Worm (Caenorhabditis elegans) whole organism, L1 larva: ENCODE measurements around the gene mps-2.

Source experiments
- C04F5.9 ChIP-seq: sonication (generic microtip); optimal IDR thresholded peaks from 2 replicates; lab custom pipeline; 2016; ENCODE audit warnings: missing genetic modification characterization, missing compliant biosample characterization
- C16A3.4 ChIP-seq: fragments of 150-350 bp; optimal IDR thresholded peaks from 2 replicates; lab custom pipeline; 2014; ENCODE audit warnings: missing biosample characterization, missing genetic modification characterization
- C34B4.2 ChIP-seq: sonication (generic microtip); optimal IDR thresholded peaks from 2 replicates; lab custom pipeline; 2017; ENCODE audit warnings: mild to moderate bottlenecking, missing genetic modification characterization, missing compliant biosample characterization
- alr-1 ChIP-seq: fragments of 200-800 bp; sonication (Bioruptor generic); optimal IDR thresholded peaks from 2 replicates; lab custom pipeline; 2018; ENCODE audit warnings: borderline replicate concordance, mild to moderate bottlenecking, missing genetic modification characterization, missing compliant biosample characterization
- blmp-1 ChIP-seq: fragments of 150-350 bp; optimal IDR thresholded peaks from 2 replicates; lab custom pipeline; 2014; ENCODE audit warnings: missing biosample characterization, missing genetic modification characterization
- ceh-8 ChIP-seq: fragments of 200-800 bp; sonication (Bioruptor generic); optimal IDR thresholded peaks from 2 replicates; lab custom pipeline; 2018; ENCODE audit warnings: mild to moderate bottlenecking, missing genetic modification characterization, moderate library complexity, missing compliant biosample characterization
- ceh-82 ChIP-seq, 3 experiments: fragments of 150-350 bp in 1 of 3; sonication (generic microtip) in 2 of 3; optimal IDR thresholded peaks; 2 replicates each; lab custom pipeline; 2014 to 2017; ENCODE audit warnings: missing biosample characterization in 3 of 3, missing genetic modification characterization in 3 of 3
- ceh-90 ChIP-seq: sonication (generic microtip); optimal IDR thresholded peaks from 2 replicates; lab custom pipeline; 2016; ENCODE audit warnings: missing genetic modification characterization, missing compliant biosample characterization
- dpl-1 ChIP-seq, 3 experiments: fragments of 150-350 bp in 2 of 3; sonication (generic microtip) in 1 of 3; optimal IDR thresholded peaks; 2 replicates each; lab custom pipeline; 2014 to 2017; ENCODE audit warnings: missing biosample characterization in 3 of 3, missing genetic modification characterization in 3 of 3, missing genetic modification reagents in 3 of 3
- dsc-1 ChIP-seq: sonication (generic microtip); optimal IDR thresholded peaks from 2 replicates; lab custom pipeline; 2016; ENCODE audit warnings: mild to moderate bottlenecking, missing genetic modification characterization, missing compliant biosample characterization
- efl-1 ChIP-seq, 4 experiments: fragments of 150-350 bp; optimal IDR thresholded peaks in 3 of 4; peaks in 1 of 4; 1 replicate in 1 of 4; 2 replicates in 3 of 4; lab custom pipeline; 2014; ENCODE audit warnings: missing biosample characterization in 2 of 4, missing genetic modification characterization in 2 of 4, missing genetic modification reagents in 2 of 4
- efl-3 ChIP-seq: fragments of 200-800 bp; sonication (Bioruptor generic); optimal IDR thresholded peaks from 2 replicates; lab custom pipeline; 2018; ENCODE audit warnings: mild to moderate bottlenecking, missing genetic modification characterization, missing compliant biosample characterization
- elt-2 ChIP-seq: sonication (generic microtip); optimal IDR thresholded peaks from 2 replicates; lab custom pipeline; 2016; ENCODE audit warnings: missing genetic modification characterization, mild to moderate bottlenecking, inconsistent platforms, missing compliant biosample characterization, missing genetic modification reagents
- elt-3 ChIP-seq, 6 experiments: fragments of 150-350 bp in 1 of 6; sonication (generic microtip); optimal IDR thresholded peaks; 2 replicates each; lab custom pipeline; 2017 to 2018; ENCODE audit warnings: missing biosample characterization in 6 of 6, missing genetic modification characterization in 6 of 6, inconsistent platforms in 1 of 6
- fkh-8 ChIP-seq: sonication (generic microtip); optimal IDR thresholded peaks from 2 replicates; lab custom pipeline; 2016; ENCODE audit warnings: mild to moderate bottlenecking, missing genetic modification characterization, missing compliant biosample characterization
- hpl-2 ChIP-seq: fragments of 150-350 bp; optimal IDR thresholded peaks from 2 replicates; lab custom pipeline; 2014; ENCODE audit warnings: missing biosample characterization, missing genetic modification reagents, missing genetic modification characterization
- jun-1 ChIP-seq: fragments of 150-350 bp; optimal IDR thresholded peaks from 2 replicates; lab custom pipeline; 2014; ENCODE audit warnings: missing biosample characterization, missing genetic modification reagents, missing genetic modification characterization
- lir-3 ChIP-seq: sonication (generic microtip); optimal IDR thresholded peaks from 2 replicates; lab custom pipeline; 2016; ENCODE audit warnings: mild to moderate bottlenecking, missing genetic modification characterization, moderate library complexity, missing compliant biosample characterization; ENCODE audit not compliant: poor library complexity
- mef-2 ChIP-seq: fragments of 150-350 bp; optimal IDR thresholded peaks from 2 replicates; lab custom pipeline; 2014; ENCODE audit warnings: missing biosample characterization, missing genetic modification characterization
- nhr-11 ChIP-seq: fragments of 150-350 bp; optimal IDR thresholded peaks from 2 replicates; lab custom pipeline; 2014; ENCODE audit warnings: missing biosample characterization, missing genetic modification characterization
- nhr-20 ChIP-seq: sonication (generic microtip); optimal IDR thresholded peaks from 2 replicates; lab custom pipeline; 2016; ENCODE audit warnings: mild to moderate bottlenecking, missing genetic modification characterization, missing compliant biosample characterization
- nhr-237 ChIP-seq: fragments of 150-350 bp; optimal IDR thresholded peaks from 2 replicates; lab custom pipeline; 2014; ENCODE audit warnings: missing biosample characterization, missing genetic modification characterization
- nhr-47 ChIP-seq: sonication (generic microtip); optimal IDR thresholded peaks from 2 replicates; lab custom pipeline; 2016; ENCODE audit warnings: mild to moderate bottlenecking, missing genetic modification characterization, moderate library complexity, missing compliant biosample characterization
- nhr-77 ChIP-seq: fragments of 150-350 bp; optimal IDR thresholded peaks from 2 replicates; lab custom pipeline; 2014; ENCODE audit warnings: missing biosample characterization, missing genetic modification characterization
- nhr-85 ChIP-seq: sonication (generic microtip); peaks from one replicate; lab custom pipeline; 2016; ENCODE audit warnings: missing genetic modification characterization, inconsistent platforms, missing compliant biosample characterization
- pag-3 ChIP-seq: sonication (generic microtip); optimal IDR thresholded peaks from 2 replicates; lab custom pipeline; 2017; ENCODE audit warnings: missing genetic modification characterization, mild to moderate bottlenecking, missing compliant biosample characterization, antibody characterized with exemption, borderline replicate concordance; ENCODE audit not compliant: insufficient read depth
- pax-3 ChIP-seq: fragments of 200-800 bp; sonication (Bioruptor generic); optimal IDR thresholded peaks from 2 replicates; lab custom pipeline; 2018; ENCODE audit warnings: mild to moderate bottlenecking, missing genetic modification characterization, moderate library complexity, missing compliant biosample characterization
- pqm-1 ChIP-seq: sonication (generic microtip); optimal IDR thresholded peaks from 3 replicates; lab custom pipeline; 2017; ENCODE audit warnings: missing biosample characterization, missing genetic modification characterization
- snpc-4 ChIP-seq: fragments of 150-350 bp; optimal IDR thresholded peaks from 2 replicates; lab custom pipeline; 2014; ENCODE audit warnings: missing biosample characterization, missing genetic modification characterization
- sox-4 ChIP-seq: sonication (generic microtip); optimal IDR thresholded peaks from 2 replicates; lab custom pipeline; 2016; ENCODE audit warnings: missing genetic modification characterization, missing compliant biosample characterization
- sptf-1 ChIP-seq: fragments of 150-350 bp; optimal IDR thresholded peaks from 2 replicates; lab custom pipeline; 2014; ENCODE audit warnings: missing biosample characterization, missing genetic modification characterization
- sup-37 ChIP-seq: fragments of 200-800 bp; sonication (Bioruptor generic); optimal IDR thresholded peaks from 2 replicates; lab custom pipeline; 2018; ENCODE audit warnings: mild to moderate bottlenecking, missing genetic modification characterization, missing compliant biosample characterization
- swsn-7 ChIP-seq: sonication (generic microtip); optimal IDR thresholded peaks from 2 replicates; lab custom pipeline; 2016; ENCODE audit warnings: missing genetic modification characterization, missing compliant biosample characterization
- tlp-1 ChIP-seq: fragments of 150-350 bp; optimal IDR thresholded peaks from 2 replicates; lab custom pipeline; 2014; ENCODE audit warnings: missing biosample characterization, missing genetic modification characterization
- unc-62 ChIP-seq: fragments of 150-350 bp; optimal IDR thresholded peaks from 2 replicates; lab custom pipeline; 2014; ENCODE audit warnings: missing biosample characterization, missing genetic modification reagents, missing genetic modification characterization
- unc-86 ChIP-seq: sonication (generic microtip); optimal IDR thresholded peaks from 2 replicates; lab custom pipeline; 2016; ENCODE audit warnings: missing genetic modification characterization, missing compliant biosample characterization
- zag-1 ChIP-seq: fragments of 150-350 bp; optimal IDR thresholded peaks from 2 replicates; lab custom pipeline; 2014; ENCODE audit warnings: missing biosample characterization, missing genetic modification characterization
- zip-4 ChIP-seq: fragments of 200-800 bp; sonication (Bioruptor generic); optimal IDR thresholded peaks from 2 replicates; lab custom pipeline; 2018; ENCODE audit warnings: mild to moderate bottlenecking, missing genetic modification characterization, moderate library complexity, missing compliant biosample characterization
- ztf-11 ChIP-seq, 2 experiments: sonication (generic microtip); optimal IDR thresholded peaks; 2 replicates each; lab custom pipeline; 2016 to 2017; ENCODE audit warnings: missing genetic modification characterization in 2 of 2, missing biosample characterization in 1 of 2, missing compliant biosample characterization in 1 of 2

mps-2 gene

DNA sequence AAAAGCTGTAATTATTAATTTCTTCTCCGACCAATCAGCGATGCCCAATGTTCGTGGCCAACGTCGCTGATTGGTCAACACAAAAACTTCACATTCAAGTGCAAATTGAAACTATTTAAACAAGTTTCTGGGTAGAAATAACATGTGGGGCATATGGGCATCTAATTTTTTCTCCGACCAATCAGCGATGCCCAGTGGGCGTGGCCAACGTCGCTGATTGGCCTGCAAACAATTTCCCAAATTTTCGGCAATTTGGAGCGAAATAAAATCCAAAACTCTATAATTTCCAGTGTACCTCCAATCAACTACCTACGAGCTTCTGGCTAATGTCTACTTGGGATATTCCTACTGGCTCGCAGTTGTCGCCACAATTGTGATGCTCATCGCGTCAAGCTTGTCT lies 29.3 kb upstream of the mps-2 start:
- TF ChIP-seq mef-2 (tag; lab: Kevin White, UChicago) (no peak), ztf-11 (tag; optimal IDR thresholded peaks at IDR 0.05; lab: Kevin White, UChicago) (no peak), elt-2 (tag; lab: Kevin White, UChicago) (no peak), sup-37 (GFP tag; lab: Kevin White, UChicago) (no peak), unc-62 (GFP tag; lab: Kevin White, UChicago) (no peak)

DNA sequence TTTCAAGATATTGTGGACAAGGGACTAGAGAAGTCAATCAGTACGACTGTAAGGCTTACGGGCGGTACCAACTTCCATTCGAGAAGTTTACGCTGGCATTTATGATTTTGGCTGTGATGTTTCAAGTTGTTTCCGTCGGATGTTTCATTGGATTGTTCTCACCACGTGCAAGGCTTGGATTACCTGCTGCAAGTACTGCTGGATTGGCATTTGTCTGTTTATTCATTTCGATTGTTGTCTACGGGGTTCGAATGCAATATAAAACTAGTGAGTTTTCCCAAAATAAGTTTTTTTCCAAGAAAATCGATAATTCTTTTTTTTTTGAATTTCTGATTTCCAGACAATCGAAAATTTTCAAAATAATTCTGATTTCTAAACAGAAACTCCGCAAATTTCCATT lies 28.7 kb upstream of the mps-2 start:
- no peak for TF ChIP-seq nhr-77 (tag; lab: Kevin White, UChicago)
- TF ChIP-seq lir-3 (tag; lab: Kevin White, UChicago) = no peak
- TF ChIP-seq nhr-237 = no peak
- TF ChIP-seq swsn-7 (tag; lab: Kevin White, UChicago) = no peak
- no peak for TF ChIP-seq ceh-90 (tag; lab: Kevin White, UChicago)
- TF ChIP-seq nhr-47 (tag; lab: Kevin White, UChicago) = no peak
- no peak for TF ChIP-seq efl-1 (optimal IDR thresholded peaks at IDR 0.05; lab: Kevin White, UChicago)
- peak in 1 of 2 experiments; percentile 28 for TF ChIP-seq efl-1 (GFP tag; optimal IDR thresholded peaks at IDR 0.05 in 1 of 2; lab: Kevin White, UChicago)
- TF ChIP-seq, all 84 proteins: peak for 1

DNA sequence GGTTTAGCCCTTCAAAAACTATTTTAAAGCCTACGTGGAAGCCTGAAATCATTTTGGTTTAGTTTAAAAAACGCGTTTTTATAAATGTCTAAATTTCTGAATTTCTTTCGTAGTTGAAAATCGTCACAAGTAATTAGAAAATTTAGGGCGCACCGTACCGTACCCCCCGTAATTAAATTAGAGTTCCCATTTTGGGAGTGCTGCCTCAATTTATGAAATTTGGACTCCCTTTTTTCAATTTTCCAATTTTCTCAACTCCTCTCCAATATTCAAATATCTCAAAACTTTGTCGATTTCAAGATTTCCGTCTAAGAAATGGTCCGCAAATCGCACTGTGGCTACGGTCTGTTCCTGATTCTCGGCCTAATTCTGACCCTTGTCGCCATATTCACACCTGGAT lies 28.2 kb upstream of the mps-2 start, which contains the start of gene clc-31:
TSS of gene clc-31 (plus strand) at position 301 of the 400 bp plus-strand sequence.
- TF ChIP-seq ceh-8 (GFP tag; lab: Kevin White, UChicago) (peak; percentile 87), unc-86 (tag; lab: Kevin White, UChicago) (no peak)

DNA sequence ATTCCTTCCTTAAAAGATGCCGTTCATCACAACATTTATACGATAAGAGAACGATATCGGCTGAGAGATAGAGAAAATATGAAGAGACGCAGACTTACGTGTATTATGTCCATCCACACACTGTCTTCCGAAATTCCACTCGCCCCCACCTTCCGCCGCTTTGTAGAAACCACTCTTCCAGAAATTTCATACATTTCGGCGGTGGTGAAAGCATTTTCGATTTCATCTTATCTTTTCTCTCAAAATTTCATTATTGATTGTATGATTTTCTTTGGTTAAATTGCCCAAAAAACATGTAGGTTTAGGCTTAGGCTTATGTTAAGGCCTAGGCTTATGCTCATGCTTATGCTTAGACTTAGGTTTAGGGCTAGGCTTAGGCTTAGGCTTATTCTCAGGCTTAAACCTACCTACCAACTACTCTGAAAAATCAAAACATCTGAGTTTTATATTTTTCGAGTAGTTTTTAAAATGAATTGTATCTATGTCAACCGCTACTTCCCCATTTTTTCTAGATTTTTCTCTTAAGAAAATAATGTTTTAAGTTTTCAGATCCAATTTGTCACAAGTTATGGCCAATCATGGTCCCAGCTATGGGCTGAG lies 25.3 kb upstream of the mps-2 start, which contains the start of gene cpn-2:
TSS of gene cpn-2 (plus strand) at position 550 of the 600 bp plus-strand sequence.
- TF ChIP-seq elt-3 (tag; optimal IDR thresholded peaks at IDR 0.05; lab: Kevin White, UChicago) = no peak
- TF ChIP-seq sox-4 (tag; lab: Kevin White, UChicago) = no peak
- no peak for TF ChIP-seq ceh-82 (tag; optimal IDR thresholded peaks at IDR 0.05; lab: Kevin White, UChicago)
- peak; percentile 97 for TF ChIP-seq blmp-1
- TF ChIP-seq nhr-85 = peak; percentile 17
- no peak for TF ChIP-seq zag-1 (tag; lab: Kevin White, UChicago)
- TF ChIP-seq, all 84 proteins: peak for 2

DNA sequence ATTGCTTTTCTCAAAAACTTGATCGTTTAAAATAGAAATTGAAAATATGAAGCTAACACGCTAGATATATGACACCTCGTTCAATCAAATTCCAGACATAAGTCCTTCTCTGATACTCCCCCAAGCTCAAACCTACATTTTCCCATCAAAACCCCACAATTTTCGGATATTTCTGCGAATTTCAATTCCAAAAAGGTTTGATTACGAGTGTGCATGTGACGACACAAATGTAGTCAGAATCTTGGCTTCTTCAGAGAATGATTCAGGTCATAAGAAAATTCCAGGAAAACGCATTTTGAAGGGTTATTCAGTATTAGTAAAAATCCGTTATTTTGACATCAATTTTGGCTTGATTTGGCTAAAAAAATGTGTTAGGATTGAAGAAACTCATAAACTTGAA lies 22.8 kb upstream of the mps-2 start:
- TF ChIP-seq nhr-20 (tag; lab: Kevin White, UChicago) (no peak), pax-3 (tag; lab: Kevin White, UChicago) (peak; percentile 75), alr-1 (tag; lab: Kevin White, UChicago) (no peak), fkh-8 (tag; lab: Kevin White, UChicago) (peak; percentile 79), ztf-11 (tag; optimal IDR thresholded peaks at IDR 0.05; lab: Kevin White, UChicago) (no peak), pag-3 (tag; lab: Kevin White, UChicago) (no peak), nhr-11 (tag; lab: Kevin White, UChicago) (peak; percentile 48), nhr-47 (tag; lab: Kevin White, UChicago) (peak; percentile 13), tlp-1 (tag; lab: Kevin White, UChicago) (no peak), zip-4 (GFP tag; lab: Kevin White, UChicago) (no peak)

DNA sequence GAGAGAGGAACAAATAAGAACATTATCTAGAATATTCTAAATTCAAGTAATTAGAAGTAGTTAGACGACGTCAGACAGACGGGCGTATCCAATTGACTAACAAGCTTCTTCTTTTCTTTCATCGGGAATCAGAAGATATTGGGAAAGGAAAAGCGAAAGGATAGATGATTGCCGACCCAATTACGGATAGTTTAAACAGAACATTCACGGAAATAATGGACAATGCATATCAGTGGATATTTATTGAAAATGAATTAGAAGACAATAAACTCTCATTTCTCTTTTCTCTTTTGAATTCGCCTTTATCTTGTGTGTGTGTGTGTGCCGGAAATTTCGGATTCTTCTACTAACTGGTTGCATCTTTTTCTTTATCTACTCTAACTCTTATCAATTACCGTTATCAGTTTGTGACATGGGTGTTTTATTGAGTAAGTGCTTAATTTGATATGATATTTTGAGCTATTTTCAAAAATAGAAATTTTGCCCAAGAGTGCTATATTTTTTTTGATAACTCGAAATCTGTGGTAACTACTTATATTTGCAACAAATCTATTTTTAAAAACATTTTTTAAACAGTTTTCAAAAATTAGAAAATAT lies 21.9 kb upstream of the mps-2 start:
- TF ChIP-seq zip-4 (GFP tag; lab: Kevin White, UChicago) (no peak), pqm-1 (tag; lab: Kevin White, UChicago) (peak; percentile 38), dpl-1 (GFP tag; optimal IDR thresholded peaks at IDR 0.05; lab: Kevin White, UChicago) (no peak), hpl-2 (GFP tag; lab: Kevin White, UChicago) (no peak), jun-1 (tag; lab: Kevin White, UChicago) (no peak), ceh-90 (tag; lab: Kevin White, UChicago) (no peak), elt-2 (tag; lab: Kevin White, UChicago) (peak; percentile 52), nhr-47 (tag; lab: Kevin White, UChicago) (no peak), unc-86 (tag; lab: Kevin White, UChicago) (no peak), C16A3.4 (tag; lab: Kevin White, UChicago) (no peak), dsc-1 (tag; lab: Kevin White, UChicago) (no peak), sptf-1 (tag; lab: Kevin White, UChicago) (no peak), snpc-4 (no peak), C34B4.2 (tag; lab: Kevin White, UChicago) (no peak), unc-62 (GFP tag; lab: Kevin White, UChicago) (no peak), mef-2 (tag; lab: Kevin White, UChicago) (no peak), C04F5.9 (no peak), nhr-85 (no peak), efl-3 (no peak)
